Worm (Caenorhabditis elegans): ENCODE results near the gene srab-8.
A peak's percentile ranks its signal among the peaks of the same experiment; 100 is the strongest.

srab-8 gene

ce11 chrV:3163143-3163542 lies 13.1 kb upstream of the srab-8 start (continued):
- TF ChIP-seq rec-8 (tag; optimal IDR thresholded peaks at IDR 0.05) (peak in 1 of 2 experiments; percentile 64), snpc-3.4 (tag; optimal IDR thresholded peaks at IDR 0.05) (peak; percentile 1), sdz-38 (tag; optimal IDR thresholded peaks at IDR 0.05) (no peak), Y56A3A.18 (GFP tag; IDR thresholded peaks at IDR 0.05) (peak; percentile 62; the same call in 1 of the 2 replicates), F37B4.10 (GFP tag; IDR thresholded peaks at IDR 0.05) (no peak), B0336.3 (GFP tag; IDR thresholded peaks at IDR 0.05) (no peak), efl-1 (GFP tag; optimal IDR thresholded peaks at IDR 0.05) (no peak), ceh-40 (GFP tag; IDR thresholded peaks at IDR 0.05) (no peak), nfya-2 (GFP tag; IDR thresholded peaks at IDR 0.05) (no peak), snpc-4 (GFP tag; optimal IDR thresholded peaks at IDR 0.05) (peak; percentile 69), snpc-4 (tag; optimal IDR thresholded peaks at IDR 0.05) (peak in 1 of 4 experiments; percentile 59), snpc-1.3 (tag; optimal IDR thresholded peaks at IDR 0.05; ENCODE audit: insufficient read depth) (no peak), zim-3 (tag; optimal IDR thresholded peaks at IDR 0.05) (peak; percentile 22), rpc-1 (optimal IDR thresholded peaks at IDR 0.05) (peak; percentile 71), rpc-1 (tag; optimal IDR thresholded peaks at IDR 0.05) (peak; percentile 95), egl-18 (GFP tag; IDR thresholded peaks at IDR 0.05) (no peak), akir-1 (GFP tag; optimal IDR thresholded peaks at IDR 0.05) (no peak), ceh-91 (GFP tag; IDR thresholded peaks at IDR 0.05) (no peak), ceh-100 (GFP tag; IDR thresholded peaks at IDR 0.05) (no peak), hlh-26 (GFP tag; conservative IDR thresholded peaks at IDR 0.05) (no peak), Y79H2A.3 (GFP tag; conservative IDR thresholded peaks at IDR 0.05) (no peak), attf-5 (GFP tag; optimal IDR thresholded peaks at IDR 0.05) (peak; percentile 29), cebp-2 (GFP tag; IDR thresholded peaks at IDR 0.05) (no peak), F57C9.4 (tag; optimal IDR thresholded peaks at IDR 0.05) (no peak), F52B5.7 (tag; optimal IDR thresholded peaks at IDR 0.05) (peak; percentile 47), ceh-58 (GFP tag; IDR thresholded peaks at IDR 0.05) (peak; percentile 77; the same call in 1 of the 2 replicates), madf-8 (GFP tag; conservative IDR thresholded peaks at IDR 0.05) (peak; percentile 27; the same call in 1 of the 2 replicates), lin-35 (GFP tag; optimal IDR thresholded peaks at IDR 0.05) (no peak), F39B2.1 (GFP tag; IDR thresholded peaks at IDR 0.05) (no peak), mxl-1 (tag; optimal IDR thresholded peaks at IDR 0.05) (peak; percentile 47), ekl-4 (GFP tag; IDR thresholded peaks at IDR 0.05) (no peak), F57A8.1 (GFP tag; optimal IDR thresholded peaks at IDR 0.05) (no peak), cebp-1 (GFP tag; IDR thresholded peaks at IDR 0.05) (no peak), cebp-1 (tag; optimal IDR thresholded peaks at IDR 0.05) (no peak), ceh-27 (GFP tag; optimal IDR thresholded peaks at IDR 0.05) (no peak), mel-28 (tag; optimal IDR thresholded peaks at IDR 0.05; ENCODE audit: borderline replicate concordance) (no peak), ztf-18 (tag; optimal IDR thresholded peaks at IDR 0.05) (peak; percentile 30), F49E8.2 (tag; optimal IDR thresholded peaks at IDR 0.05; ENCODE audit: insufficient read depth) (no peak), lin-40 (tag; optimal IDR thresholded peaks at IDR 0.05) (no peak), C17E4.6 (GFP tag; IDR thresholded peaks at IDR 0.05) (no peak), ets-4 (GFP tag; optimal IDR thresholded peaks at IDR 0.05) (no peak), dpff-1 (tag; optimal IDR thresholded peaks at IDR 0.05) (no peak), bed-2 (GFP tag; IDR thresholded peaks at IDR 0.05) (no peak), lir-1 (GFP tag; conservative IDR thresholded peaks at IDR 0.05) (no peak), hmg-1.2 (GFP tag; IDR thresholded peaks at IDR 0.05) (0 out of 2 replicates have a peak, but pooled peaks have one; percentile 41), Y67H2A.10 (GFP tag; conservative IDR thresholded peaks at IDR 0.05) (no peak)
